Fruit fly (Drosophila melanogaster) whole organism, prepupa: ENCODE measurements around the gene CG6931.
A peak's percentile ranks its signal among the peaks of the same experiment; 100 is the strongest.

Source experiments
- Blimp-1 ChIP-seq: fragments of 200-800 bp; sonication (Bioruptor generic); optimal IDR thresholded peaks from 3 replicates; lab custom pipeline; 2017; ENCODE audit warnings: missing biosample characterization, missing genetic modification characterization, mild to moderate bottlenecking, moderate library complexity, missing genetic modification reagents
- CG11294 ChIP-seq: fragments of 200-800 bp; sonication (Bioruptor generic); IDR thresholded peaks from 2 replicates; pipeline ENCODE4 v1.3.6; 2022; ENCODE audit warnings: missing biosample characterization, missing genetic modification characterization
- CG11762 ChIP-seq: fragments of 200-800 bp; sonication (Bioruptor generic); optimal IDR thresholded peaks from 3 replicates; lab custom pipeline; 2016; ENCODE audit warnings: missing biosample characterization, missing genetic modification characterization; ENCODE audit not compliant: insufficient read depth
- CG11902 ChIP-seq: fragments of 200-800 bp; sonication (Bioruptor generic); optimal IDR thresholded peaks from 3 replicates; lab custom pipeline; 2016; ENCODE audit warnings: missing biosample characterization, missing genetic modification characterization
- CG15336 ChIP-seq: fragments of 200-800 bp; sonication (Bioruptor generic); IDR thresholded peaks from 2 replicates; pipeline ENCODE4 v1.3.6; 2022; ENCODE audit warnings: missing biosample characterization, missing genetic modification characterization
- CG16779 ChIP-seq: fragments of 200-800 bp; sonication (Bioruptor generic); optimal IDR thresholded peaks from 3 replicates; lab custom pipeline; 2017; ENCODE audit warnings: missing biosample characterization, mild to moderate bottlenecking, missing genetic modification characterization
- CG31627 ChIP-seq: fragments of 200-800 bp; sonication (Bioruptor generic); optimal IDR thresholded peaks from 3 replicates; lab custom pipeline; 2016; ENCODE audit warnings: missing biosample characterization, missing genetic modification characterization
- CG4318 ChIP-seq: fragments of 200-800 bp; sonication (Bioruptor generic); optimal IDR thresholded peaks from 3 replicates; lab custom pipeline; 2017; ENCODE audit warnings: missing biosample characterization, mild to moderate bottlenecking, missing genetic modification characterization
- CG6163 ChIP-seq: fragments of 200-800 bp; sonication (Bioruptor generic); IDR thresholded peaks from 3 replicates; pipeline ENCODE4 v1.3.6; 2022; ENCODE audit warnings: missing biosample characterization, missing genetic modification characterization
- CG6276 ChIP-seq: fragments of 200-800 bp; sonication (Bioruptor generic); optimal IDR thresholded peaks from 2 replicates; lab custom pipeline; 2017; ENCODE audit warnings: missing biosample characterization, mild to moderate bottlenecking, missing genetic modification characterization
- CG6808 ChIP-seq: fragments of 200-800 bp; sonication (Bioruptor generic); optimal IDR thresholded peaks from 3 replicates; lab custom pipeline; 2017; ENCODE audit warnings: missing biosample characterization, missing genetic modification characterization, mild to moderate bottlenecking, moderate library complexity, missing genetic modification reagents
- CG8119 ChIP-seq: fragments of 200-800 bp; sonication (Bioruptor generic); IDR thresholded peaks from 3 replicates; pipeline ENCODE4 v1.3.6; 2022; ENCODE audit warnings: missing biosample characterization, missing genetic modification characterization
- CG8632 ChIP-seq: fragments of 200-800 bp; sonication (Bioruptor generic); optimal IDR thresholded peaks from 3 replicates; lab custom pipeline; 2016; ENCODE audit warnings: missing biosample characterization, missing genetic modification characterization
- Eip75B ChIP-seq: fragments of 200-800 bp; sonication (Bioruptor generic); optimal IDR thresholded peaks from 3 replicates; lab custom pipeline; 2016; ENCODE audit warnings: missing biosample characterization, missing genetic modification characterization
- Eip78C ChIP-seq: fragments of 200-800 bp; sonication (Bioruptor generic); peaks from one replicate; lab custom pipeline; 2016; ENCODE audit warnings: missing biosample characterization, missing genetic modification characterization
- Eip93F ChIP-seq: fragments of 200-800 bp; sonication (Bioruptor generic); optimal IDR thresholded peaks from 2 replicates; lab custom pipeline; 2016; ENCODE audit warnings: missing biosample characterization, mild to moderate bottlenecking, missing genetic modification characterization
- Ets21C ChIP-seq: fragments of 200-800 bp; sonication (Bioruptor generic); optimal IDR thresholded peaks from 3 replicates; lab custom pipeline; 2016; ENCODE audit warnings: missing biosample characterization, missing genetic modification characterization
- Ets96B ChIP-seq: fragments of 200-800 bp; optimal IDR thresholded peaks from 2 replicates; lab custom pipeline; 2019; ENCODE audit warnings: missing biosample characterization, mild to moderate bottlenecking, missing genetic modification characterization, moderate library complexity
- Hr39 ChIP-seq: fragments of 200-800 bp; sonication (Bioruptor generic); optimal IDR thresholded peaks from 2 replicates; lab custom pipeline; 2016; ENCODE audit warnings: missing biosample characterization, missing genetic modification characterization
- Hr4 ChIP-seq: fragments of 200-800 bp; sonication (Bioruptor generic); optimal IDR thresholded peaks from 3 replicates; lab custom pipeline; 2016; ENCODE audit warnings: missing biosample characterization, missing genetic modification characterization
- Lpt ChIP-seq: fragments of 200-800 bp; sonication (Bioruptor generic); optimal IDR thresholded peaks from 3 replicates; lab custom pipeline; 2016; ENCODE audit warnings: missing biosample characterization, missing genetic modification characterization
- Met ChIP-seq: fragments of 200-800 bp; sonication (Bioruptor generic); optimal IDR thresholded peaks from 3 replicates; lab custom pipeline; 2016; ENCODE audit warnings: missing biosample characterization, missing genetic modification characterization
- OdsH ChIP-seq: fragments of 200-800 bp; sonication (Bioruptor generic); optimal IDR thresholded peaks from 3 replicates; lab custom pipeline; 2016; ENCODE audit warnings: missing biosample characterization, missing genetic modification characterization
- Smox ChIP-seq: fragments of 200-800 bp; sonication (Bioruptor generic); optimal IDR thresholded peaks from 3 replicates; lab custom pipeline; 2016; ENCODE audit warnings: missing biosample characterization, missing genetic modification characterization
- Sox102F ChIP-seq: fragments of 200-800 bp; sonication (Bioruptor generic); optimal IDR thresholded peaks from 2 replicates; lab custom pipeline; 2016; ENCODE audit warnings: missing biosample characterization, mild to moderate bottlenecking, missing genetic modification characterization
- Sox14 ChIP-seq: fragments of 200-800 bp; sonication (Bioruptor generic); optimal IDR thresholded peaks from 3 replicates; lab custom pipeline; 2016; ENCODE audit warnings: missing biosample characterization, missing genetic modification characterization
- Sox15 ChIP-seq: fragments of 200-800 bp; sonication (Bioruptor generic); optimal IDR thresholded peaks from 3 replicates; lab custom pipeline; 2016; ENCODE audit warnings: missing biosample characterization, missing genetic modification characterization
- achi ChIP-seq: fragments of 200-800 bp; sonication (Bioruptor generic); optimal IDR thresholded peaks from 3 replicates; lab custom pipeline; 2016; ENCODE audit warnings: missing biosample characterization, missing genetic modification characterization
- acj6 ChIP-seq: fragments of 200-800 bp; sonication (Bioruptor generic); optimal IDR thresholded peaks from 3 replicates; lab custom pipeline; 2016; ENCODE audit warnings: missing biosample characterization, missing genetic modification characterization
- cyc ChIP-seq: fragments of 200-800 bp; sonication (Bioruptor generic); optimal IDR thresholded peaks from 3 replicates; lab custom pipeline; 2016; ENCODE audit warnings: missing biosample characterization, missing genetic modification characterization
- dsx ChIP-seq: fragments of 200-800 bp; optimal IDR thresholded peaks from 3 replicates; lab custom pipeline; 2019; ENCODE audit warnings: missing biosample characterization, mild to moderate bottlenecking, missing genetic modification characterization, moderate library complexity; ENCODE audit not compliant: poor library complexity, severe bottlenecking
- eg ChIP-seq: fragments of 200-800 bp; sonication (Bioruptor generic); IDR thresholded peaks from 3 replicates; pipeline ENCODE4 v1.3.6; 2022; ENCODE audit warnings: missing biosample characterization, missing genetic modification characterization
- esn ChIP-seq: fragments of 200-800 bp; sonication (Bioruptor generic); optimal IDR thresholded peaks from 2 replicates; lab custom pipeline; 2016; ENCODE audit warnings: missing biosample characterization, mild to moderate bottlenecking, missing genetic modification characterization, moderate library complexity
- fd85E ChIP-seq: fragments of 200-800 bp; sonication (Bioruptor generic); optimal IDR thresholded peaks from 3 replicates; lab custom pipeline; 2016; ENCODE audit warnings: missing biosample characterization, missing genetic modification characterization
- fkh ChIP-seq: fragments of 200-800 bp; sonication (Bioruptor generic); optimal IDR thresholded peaks from 3 replicates; lab custom pipeline; 2017; ENCODE audit warnings: missing biosample characterization, mild to moderate bottlenecking, missing genetic modification characterization, moderate library complexity
- lz ChIP-seq: fragments of 200-800 bp; sonication (Bioruptor generic); optimal IDR thresholded peaks from 3 replicates; lab custom pipeline; 2016; ENCODE audit warnings: missing biosample characterization, missing genetic modification characterization
- pdm3 ChIP-seq: fragments of 200-800 bp; sonication (Bioruptor generic); optimal IDR thresholded peaks from 3 replicates; lab custom pipeline; 2016; ENCODE audit warnings: missing biosample characterization, missing genetic modification characterization
- salr ChIP-seq, 2 experiments: fragments of 200-800 bp; sonication (Bioruptor generic); optimal IDR thresholded peaks; 3 replicates each; lab custom pipeline; 2016 to 2018; ENCODE audit warnings: missing biosample characterization in 2 of 2, missing genetic modification characterization in 2 of 2, mild to moderate bottlenecking in 1 of 2
- spab ChIP-seq: fragments of 200-800 bp; sonication (Bioruptor generic); optimal IDR thresholded peaks from 2 replicates; lab custom pipeline; 2017; ENCODE audit warnings: missing biosample characterization, mild to moderate bottlenecking, missing genetic modification characterization, missing genetic modification reagents
- ss ChIP-seq, 2 experiments: fragments of 200-800 bp; sonication (Bioruptor generic); optimal IDR thresholded peaks; 2 replicates in 1 of 2; 3 replicates in 1 of 2; lab custom pipeline; 2017 to 2018; ENCODE audit warnings: mild to moderate bottlenecking in 2 of 2, missing biosample characterization in 2 of 2, missing genetic modification characterization in 2 of 2, moderate library complexity in 1 of 2
- topi ChIP-seq: fragments of 200-800 bp; sonication (Bioruptor generic); optimal IDR thresholded peaks from 3 replicates; lab custom pipeline; 2016; ENCODE audit warnings: missing biosample characterization, missing genetic modification characterization
- vri ChIP-seq: fragments of 200-800 bp; sonication (Bioruptor generic); optimal IDR thresholded peaks from 3 replicates; lab custom pipeline; 2016; ENCODE audit warnings: missing biosample characterization, mild to moderate bottlenecking, missing genetic modification characterization

The CG6931 gene

dm6 chr3L:12024947-12025346 is 34.4 kb downstream of the CG6931 start (continued):
- TF ChIP-seq CG11902 (no peak), OdsH (GFP tag; lab: Kevin White, UChicago) (peak; percentile 27), fd85E (no peak), CG11762 (GFP tag; lab: Kevin White, UChicago) (no peak), Smox (GFP tag; lab: Kevin White, UChicago) (peak; percentile 17), CG15336 (peak; percentile 65), Lpt (GFP tag; lab: Kevin White, UChicago) (no peak), lz (GFP tag; lab: Kevin White, UChicago) (no peak), Sox14 (GFP tag; lab: Kevin White, UChicago) (no peak), CG31627 (GFP tag; lab: Kevin White, UChicago) (peak; percentile 16), Hr4 (peak; percentile 37), eg (GFP tag; lab: Robert Waterston, UW) (no peak), Eip93F (no peak), CG4318 (GFP tag; lab: Kevin White, UChicago) (peak; percentile 15), acj6 (GFP tag; lab: Kevin White, UChicago) (peak; percentile 34), Met (GFP tag; lab: Kevin White, UChicago) (peak; percentile 41), CG8632 (GFP tag; lab: Kevin White, UChicago) (no peak), CG6276 (peak; percentile 56), CG6808 (GFP tag; lab: Kevin White, UChicago) (no peak), vri (no peak), achi (GFP tag; lab: Kevin White, UChicago) (peak; percentile 33), Ets96B (tag; lab: Kevin White, UChicago) (no peak), esn (GFP tag; lab: Kevin White, UChicago) (peak; percentile 37), ss (GFP tag; optimal IDR thresholded peaks at IDR 0.05; lab: Kevin White, UChicago) (no peak), spab (no peak), topi (GFP tag; lab: Kevin White, UChicago) (peak; percentile 34), Hr39 (peak; percentile 31), Eip75B (peak; percentile 11), CG8119 (GFP tag; lab: Robert Waterston, UW) (peak; percentile 53; the same call in 1 of the 3 replicates), pdm3 (no peak), cyc (GFP tag; lab: Kevin White, UChicago) (peak; percentile 11), CG16779 (tag; lab: Kevin White, UChicago) (no peak), CG6163 (GFP tag; lab: Robert Waterston, UW) (peak; percentile 31; the same call in 2 of the 3 replicates), Sox15 (GFP tag; lab: Kevin White, UChicago) (no peak), Blimp-1 (GFP tag; lab: Kevin White, UChicago) (no peak), Sox102F (GFP tag; lab: Kevin White, UChicago) (peak; percentile 4), Ets21C (GFP tag; lab: Kevin White, UChicago) (no peak), salr (GFP tag; optimal IDR thresholded peaks at IDR 0.05; lab: Kevin White, UChicago) (no peak), CG11294 (no peak), dsx (GFP tag; lab: Kevin White, UChicago) (no peak), Eip78C (peak; percentile 68)

- TF ChIP-seq Blimp-1 (GFP tag; lab: Kevin White, UChicago) (peak; percentile 5), CG4318 (GFP tag; lab: Kevin White, UChicago) (no peak), fkh (GFP tag; lab: Kevin White, UChicago) (no peak), CG6276 (no peak)
These were observed 37.4 kb downstream of the CG6931 start for dm6 chr3L:12027929-12028328.
